Fruit fly (Drosophila melanogaster): ENCODE results near the gene Smg6.

DNA sequence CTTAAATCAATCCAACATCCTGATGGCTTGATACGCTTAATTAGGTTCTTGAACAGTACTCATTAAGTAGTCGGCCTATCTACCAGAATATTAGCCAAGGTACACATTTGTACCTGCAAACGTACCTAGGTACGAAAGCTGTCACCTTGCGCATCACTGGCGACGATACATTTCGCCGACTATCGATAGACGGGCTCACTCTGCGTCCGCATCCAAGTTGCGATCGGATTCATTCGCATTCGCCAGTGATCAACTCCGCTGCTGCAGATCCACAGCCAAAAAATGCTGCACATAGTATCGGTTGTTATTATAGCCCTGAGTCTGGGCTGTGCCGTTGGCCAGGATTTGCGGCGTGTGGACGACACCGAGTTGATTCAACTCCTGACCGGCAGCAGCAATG is 14.2 kb upstream of the Smg6 start, which contains the start of gene CG11790:
- TF ChIP-seq CG12768 (GFP tag; optimal IDR thresholded peaks at IDR 0.05) (peak; percentile 5), CG7101 (tag; optimal IDR thresholded peaks at IDR 0.05) (peak; percentile 16), CG14711 (tag; optimal IDR thresholded peaks at IDR 0.05) (no peak), CG1620 (GFP tag; optimal IDR thresholded peaks at IDR 0.05) (no peak), Mnt (GFP tag; optimal IDR thresholded peaks at IDR 0.05) (no peak), toe (GFP tag; optimal IDR thresholded peaks at IDR 0.05) (no peak), kay (GFP tag; ENCODE audit: borderline replicate concordance) (no peak), ovo (GFP tag; optimal IDR thresholded peaks at IDR 0.05) (no peak), Hr96 (GFP tag; optimal IDR thresholded peaks at IDR 0.05) (no peak)

All from whole organism, adult.